Fruit fly (Drosophila melanogaster) whole organism, embryonic: ENCODE data around the gene Oseg1.

Experiments used
- ATbp ChIP-seq: fragments of 200-800 bp; sonication (Bioruptor generic); optimal IDR thresholded peaks from 2 replicates; lab custom pipeline; 2017; ENCODE audit warnings: missing biosample characterization, mild to moderate bottlenecking, missing genetic modification characterization, missing genetic modification reagents
- Blimp-1 ChIP-seq: fragments of 200-800 bp; sonication (Bioruptor generic); optimal IDR thresholded peaks from 3 replicates; lab custom pipeline; 2018; ENCODE audit warnings: missing biosample characterization, missing genetic modification characterization, mild to moderate bottlenecking, moderate library complexity, missing genetic modification reagents
- C15 ChIP-seq: fragments of 200-800 bp; sonication (Bioruptor generic); IDR thresholded peaks from 3 replicates; pipeline ENCODE4 v1.3.6; 2022; ENCODE audit warnings: missing biosample characterization, missing genetic modification characterization
- CG10267 ChIP-seq: fragments of 200-800 bp; sonication (Bioruptor generic); optimal IDR thresholded peaks from 2 replicates; lab custom pipeline; 2018; ENCODE audit warnings: missing biosample characterization, mild to moderate bottlenecking, missing genetic modification characterization, moderate library complexity
- CG10959 ChIP-seq: fragments of 200-800 bp; sonication (Bioruptor generic); IDR thresholded peaks from 2 replicates; pipeline ENCODE4 v1.3.6; 2022; ENCODE audit warnings: missing biosample characterization, missing genetic modification characterization
- CG11247 ChIP-seq: fragments of 200-800 bp; sonication (Bioruptor generic); IDR thresholded peaks from 2 replicates; pipeline ENCODE4 v1.3.6; 2022; ENCODE audit warnings: missing biosample characterization, missing genetic modification characterization
- CG12391 ChIP-seq: fragments of 200-800 bp; sonication (Bioruptor generic); optimal IDR thresholded peaks from 3 replicates; lab custom pipeline; 2018; ENCODE audit warnings: missing biosample characterization, mild to moderate bottlenecking, missing genetic modification characterization, moderate library complexity
- CG14014 ChIP-seq: fragments of 200-800 bp; sonication (Bioruptor generic); IDR thresholded peaks from 2 replicates; pipeline ENCODE4 v1.3.6; 2022; ENCODE audit warnings: missing biosample characterization, missing genetic modification characterization
- CG14710 ChIP-seq: fragments of 200-800 bp; sonication (Bioruptor generic); optimal IDR thresholded peaks from 3 replicates; lab custom pipeline; 2019; ENCODE audit warnings: missing biosample characterization, mild to moderate bottlenecking, missing genetic modification characterization, moderate library complexity
- CG1603 ChIP-seq: fragments of 200-800 bp; sonication (Bioruptor generic); optimal IDR thresholded peaks from 2 replicates; lab custom pipeline; 2019; ENCODE audit warnings: missing biosample characterization, mild to moderate bottlenecking, missing genetic modification characterization, moderate library complexity
- CG17568 ChIP-seq: fragments of 200-800 bp; sonication (Bioruptor generic); optimal IDR thresholded peaks from 2 replicates; lab custom pipeline; 2018; ENCODE audit warnings: missing biosample characterization, mild to moderate bottlenecking, missing genetic modification characterization, moderate library complexity
- CG17829 ChIP-seq: fragments of 200-800 bp; optimal IDR thresholded peaks from 2 replicates; lab custom pipeline; 2019; ENCODE audit warnings: missing biosample characterization, mild to moderate bottlenecking, missing genetic modification characterization, moderate library complexity
- CG17912 ChIP-seq: fragments of 200-800 bp; sonication (Bioruptor generic); optimal IDR thresholded peaks from 2 replicates; lab custom pipeline; 2018; ENCODE audit warnings: missing biosample characterization, mild to moderate bottlenecking, missing genetic modification characterization
- CG2678 ChIP-seq: fragments of 200-800 bp; sonication (Bioruptor generic); optimal IDR thresholded peaks from 3 replicates; lab custom pipeline; 2019; ENCODE audit warnings: missing biosample characterization, mild to moderate bottlenecking, missing genetic modification characterization, moderate library complexity
- CG31365 ChIP-seq: fragments of 200-800 bp; sonication (Bioruptor generic); optimal IDR thresholded peaks from 2 replicates; lab custom pipeline; 2018; ENCODE audit warnings: missing biosample characterization, mild to moderate bottlenecking, missing genetic modification characterization
- CG32772 ChIP-seq: fragments of 200-800 bp; sonication (Bioruptor generic); IDR thresholded peaks from 2 replicates; pipeline ENCODE4 v1.3.6; 2022; ENCODE audit warnings: missing biosample characterization, missing genetic modification characterization
- CG3847 ChIP-seq: fragments of 200-800 bp; sonication (Bioruptor generic); IDR thresholded peaks from 2 replicates; pipeline ENCODE4 v1.3.6; 2022; ENCODE audit warnings: missing biosample characterization, missing genetic modification characterization
- CG3995 ChIP-seq: fragments of 200-800 bp; sonication (Bioruptor generic); optimal IDR thresholded peaks from 3 replicates; lab custom pipeline; 2016; ENCODE audit warnings: missing biosample characterization, missing genetic modification characterization
- CG4328 ChIP-seq: fragments of 200-800 bp; sonication (Bioruptor generic); optimal IDR thresholded peaks from 3 replicates; lab custom pipeline; 2017; ENCODE audit warnings: missing biosample characterization, missing genetic modification reagents, missing genetic modification characterization
- CG4730 ChIP-seq: fragments of 200-800 bp; sonication (Bioruptor generic); IDR thresholded peaks from 2 replicates; pipeline ENCODE4 v1.3.6; 2022; ENCODE audit warnings: missing biosample characterization, missing genetic modification characterization
- CG6689 ChIP-seq: fragments of 200-800 bp; sonication (Bioruptor generic); IDR thresholded peaks from 2 replicates; pipeline ENCODE4 v1.3.6; 2022; ENCODE audit warnings: missing biosample characterization, missing genetic modification characterization
- Camta ChIP-seq: fragments of 200-800 bp; sonication (Bioruptor generic); optimal IDR thresholded peaks from 2 replicates; lab custom pipeline; 2016; ENCODE audit warnings: missing biosample characterization, missing genetic modification characterization
- D ChIP-seq, 2 experiments: fragments of 200-800 bp in 1 of 2; fragments of >200 bp in 1 of 2; sonication (Bioruptor generic) in 1 of 2; optimal IDR thresholded peaks; 2 replicates in 1 of 2; 3 replicates in 1 of 2; lab custom pipeline; 2017; ENCODE audit warnings: mild to moderate bottlenecking in 1 of 2, missing biosample characterization in 1 of 2, missing genetic modification characterization in 1 of 2, missing genetic modification reagents in 1 of 2
- E2f2 ChIP-seq: fragments of 200-800 bp; sonication (Bioruptor generic); IDR thresholded peaks from 2 replicates; pipeline ENCODE4 v1.3.6; 2022; ENCODE audit warnings: missing biosample characterization, missing genetic modification characterization
- Ets65A ChIP-seq: fragments of 200-800 bp; sonication (Bioruptor generic); peaks from one replicate; lab custom pipeline; 2016; ENCODE audit warnings: missing biosample characterization, missing genetic modification characterization
- Fer1 ChIP-seq: fragments of 200-800 bp; sonication (Bioruptor generic); optimal IDR thresholded peaks from 2 replicates; lab custom pipeline; 2017; ENCODE audit warnings: missing biosample characterization, mild to moderate bottlenecking, missing genetic modification characterization
- H2.0 ChIP-seq: fragments of 200-800 bp; sonication (Bioruptor generic); IDR thresholded peaks from 2 replicates; pipeline ENCODE4 v1.3.6; 2022; ENCODE audit warnings: missing biosample characterization, missing genetic modification characterization
- HLH3B ChIP-seq: fragments of 200-800 bp; sonication (Bioruptor generic); IDR thresholded peaks from 2 replicates; pipeline ENCODE4 v1.3.6; 2022; ENCODE audit warnings: missing biosample characterization, missing genetic modification characterization
- Hsf ChIP-seq: fragments of 200-800 bp; sonication (Bioruptor generic); optimal IDR thresholded peaks from 3 replicates; lab custom pipeline; 2016; ENCODE audit warnings: missing biosample characterization, missing genetic modification characterization
- NfI ChIP-seq: fragments of 200-800 bp; sonication (Bioruptor generic); optimal IDR thresholded peaks from 3 replicates; lab custom pipeline; 2018; ENCODE audit warnings: missing biosample characterization, mild to moderate bottlenecking, missing genetic modification characterization, moderate library complexity
- Spps ChIP-seq: fragments of 200-800 bp; sonication (Bioruptor generic); optimal IDR thresholded peaks from 2 replicates; lab custom pipeline; 2018; ENCODE audit warnings: missing biosample characterization, mild to moderate bottlenecking, missing genetic modification characterization
- al ChIP-seq: fragments of 200-800 bp; sonication (Bioruptor generic); IDR thresholded peaks from 2 replicates; pipeline ENCODE4 v1.3.6; 2022; ENCODE audit warnings: missing biosample characterization, missing genetic modification characterization
- crc ChIP-seq: fragments of 200-800 bp; sonication (Bioruptor generic); optimal IDR thresholded peaks from 2 replicates; lab custom pipeline; 2016; ENCODE audit warnings: missing biosample characterization, missing genetic modification characterization
- danr ChIP-seq: fragments of 200-800 bp; sonication (Bioruptor generic); IDR thresholded peaks from 2 replicates; pipeline ENCODE4 v1.3.6; 2022; ENCODE audit warnings: missing biosample characterization, missing genetic modification characterization
- dm ChIP-seq: fragments of 200-800 bp; sonication (Bioruptor generic); optimal IDR thresholded peaks from 3 replicates; lab custom pipeline; 2016; ENCODE audit warnings: missing biosample characterization, missing genetic modification characterization
- esg ChIP-seq: fragments of 200-800 bp; sonication (Bioruptor generic); conservative IDR thresholded peaks from 2 replicates; pipeline ENCODE4 v1.3.6; 2022; ENCODE audit warnings: missing biosample characterization, missing genetic modification characterization
- grau ChIP-seq: fragments of 200-800 bp; optimal IDR thresholded peaks from 3 replicates; lab custom pipeline; 2019; ENCODE audit warnings: missing biosample characterization, mild to moderate bottlenecking, missing genetic modification characterization, moderate library complexity
- lov ChIP-seq, 2 experiments: fragments of 200-800 bp in 1 of 2; fragments of >200 bp in 1 of 2; sonication (Bioruptor generic) in 1 of 2; IDR thresholded peaks in 1 of 2; optimal IDR thresholded peaks in 1 of 2; 2 replicates in 1 of 2; 3 replicates in 1 of 2; pipeline versions ENCODE4 v1.3.6 to Lab custom; 2017 to 2022; ENCODE audit warnings: missing biosample characterization in 1 of 2, missing genetic modification characterization in 1 of 2
- pfk ChIP-seq: fragments of 200-800 bp; sonication (Bioruptor generic); optimal IDR thresholded peaks from 2 replicates; lab custom pipeline; 2018; ENCODE audit warnings: missing biosample characterization, mild to moderate bottlenecking, missing genetic modification characterization, moderate library complexity
- psq ChIP-seq: fragments of 200-800 bp; sonication (Bioruptor generic); optimal IDR thresholded peaks from 2 replicates; lab custom pipeline; 2017; ENCODE audit warnings: missing biosample characterization, missing genetic modification characterization
- row ChIP-seq: fragments of 200-800 bp; sonication (Bioruptor generic); IDR thresholded peaks from 3 replicates; pipeline ENCODE4 v1.3.6; 2022; ENCODE audit warnings: missing biosample characterization, missing genetic modification characterization
- seq ChIP-seq: fragments of 200-800 bp; sonication (Bioruptor generic); IDR thresholded peaks from 2 replicates; pipeline ENCODE4 v1.3.6; 2022; ENCODE audit warnings: missing biosample characterization, missing genetic modification characterization
- ssp ChIP-seq: fragments of 200-800 bp; sonication (Bioruptor generic); IDR thresholded peaks from 2 replicates; pipeline ENCODE4 v1.3.6; 2022; ENCODE audit warnings: missing biosample characterization, missing genetic modification characterization
- sug ChIP-seq: fragments of 200-800 bp; optimal IDR thresholded peaks from 2 replicates; lab custom pipeline; 2019; ENCODE audit warnings: missing biosample characterization, mild to moderate bottlenecking, missing genetic modification characterization, moderate library complexity
- tap ChIP-seq: fragments of 200-800 bp; optimal IDR thresholded peaks from 3 replicates; lab custom pipeline; 2019; ENCODE audit warnings: missing biosample characterization, mild to moderate bottlenecking, missing genetic modification characterization, moderate library complexity
- ttk ChIP-seq: fragments of 200-800 bp; sonication (Bioruptor generic); IDR thresholded peaks from 2 replicates; pipeline ENCODE4 v2.1.2; 2022; ENCODE audit warnings: missing biosample characterization, missing genetic modification characterization
- wdn ChIP-seq: fragments of 200-800 bp; sonication (Bioruptor generic); IDR thresholded peaks from 2 replicates; pipeline ENCODE4 v1.3.6; 2022; ENCODE audit warnings: missing biosample characterization, missing genetic modification characterization
- zen ChIP-seq: fragments of 200-800 bp; sonication (Bioruptor generic); optimal IDR thresholded peaks from 3 replicates; lab custom pipeline; 2018; ENCODE audit warnings: missing biosample characterization, mild to moderate bottlenecking, missing genetic modification characterization, moderate library complexity

The Oseg1 gene

dm6 chr3L:8446050-8446781, 33.6 kb upstream of the Oseg1 start (continued):
- peak; percentile 61 for TF ChIP-seq row (GFP tag; lab: Robert Waterston, UW)
- TF ChIP-seq CG12391 (tag; lab: Kevin White, UChicago), result peak; percentile 54
- no peak for TF ChIP-seq psq (GFP tag; lab: Kevin White, UChicago)
- TF ChIP-seq al (GFP tag; lab: Robert Waterston, UW), result peak; percentile 38; the same call in 1 of the 2 replicates
- TF ChIP-seq pfk (GFP tag; lab: Kevin White, UChicago), result no peak
- TF ChIP-seq NfI (GFP tag; lab: Kevin White, UChicago), result peak; percentile 65
- peak; percentile 55 for TF ChIP-seq crc
- TF ChIP-seq Camta (GFP tag; lab: Kevin White, UChicago), result peak; percentile 34
- TF ChIP-seq CG17912 (GFP tag; lab: Kevin White, UChicago), result no peak
- TF ChIP-seq Ets65A (GFP tag; lab: Kevin White, UChicago), result peak; percentile 68
- peak; percentile 60; the same call in 1 of the 2 replicates for TF ChIP-seq wdn (GFP tag; lab: Robert Waterston, UW)
- peak; percentile 41; the same call in 1 of the 3 replicates for TF ChIP-seq C15 (GFP tag; lab: Robert Waterston, UW)
- TF ChIP-seq dm (GFP tag; lab: Kevin White, UChicago), result no peak
- peak; percentile 39 for TF ChIP-seq sug
- peak; percentile 49; the same call in 1 of the 2 replicates for TF ChIP-seq CG3847
- no peak for TF ChIP-seq CG11247
- peak; percentile 48 for TF ChIP-seq CG4328
- TF ChIP-seq CG17568, result peak; percentile 56
- TF ChIP-seq CG10267 (tag; lab: Kevin White, UChicago), result peak; percentile 20
- TF ChIP-seq H2.0 (GFP tag; lab: Robert Waterston, UW), result peak; percentile 47; the same call in 1 of the 2 replicates
- TF ChIP-seq CG1603 (tag; lab: Kevin White, UChicago), result peak; percentile 37
- TF ChIP-seq tap (tag; lab: Kevin White, UChicago), result peak; percentile 51
- TF ChIP-seq, all 482 proteins: peak for 192

dm6 chr3L:8445027-8445426, 32.4 kb upstream of the Oseg1 start:
- peak; percentile 63 for TF ChIP-seq CG6689 (GFP tag; lab: Robert Waterston, UW)
- TF ChIP-seq row (GFP tag; lab: Robert Waterston, UW), result peak; percentile 66
- TF ChIP-seq Spps (tag; lab: Kevin White, UChicago), result peak; percentile 53
- TF ChIP-seq ssp (GFP tag; lab: Robert Waterston, UW), result 0 out of 2 replicates have a peak, but pooled peaks have one; percentile 16
- 0 out of 2 replicates have a peak, but pooled peaks have one; percentile 33 for TF ChIP-seq seq (GFP tag; lab: Robert Waterston, UW)
- TF ChIP-seq CG10959 (GFP tag; lab: Robert Waterston, UW), result peak; percentile 41
- TF ChIP-seq Fer1 (GFP tag; lab: Kevin White, UChicago), result peak; percentile 50
- TF ChIP-seq zen (tag; lab: Kevin White, UChicago), result peak; percentile 92
- TF ChIP-seq Blimp-1 (GFP tag; lab: Kevin White, UChicago), result peak; percentile 66
- TF ChIP-seq CG3995 (GFP tag; lab: Kevin White, UChicago), result no peak
- no peak for TF ChIP-seq D (optimal IDR thresholded peaks at IDR 0.05; lab: Kevin White, UChicago)
- peak; percentile 49 for TF ChIP-seq D (GFP tag; optimal IDR thresholded peaks at IDR 0.05; lab: Kevin White, UChicago)
- TF ChIP-seq Hsf (GFP tag; lab: Kevin White, UChicago), result no peak
- peak; percentile 69 for TF ChIP-seq CG14710 (tag; lab: Kevin White, UChicago)
- peak; percentile 67 for TF ChIP-seq CG2678
- TF ChIP-seq ATbp (GFP tag; lab: Kevin White, UChicago), result no peak
- TF ChIP-seq esg (GFP tag; lab: Robert Waterston, UW), result 0 out of 2 replicates have a peak, but pooled peaks have one; percentile 13
- TF ChIP-seq CG32772 (GFP tag; lab: Robert Waterston, UW), result no peak
- TF ChIP-seq lov (optimal IDR thresholded peaks at IDR 0.05; lab: Kevin White, UChicago), result no peak
- TF ChIP-seq lov (GFP tag; IDR thresholded peaks at IDR 0.05; lab: Robert Waterston, UW), result 0 out of 3 replicates have a peak, but pooled peaks have one; percentile 24
- peak; percentile 47; the same call in 1 of the 2 replicates for TF ChIP-seq ttk
- peak; percentile 49; the same call in 1 of the 2 replicates for TF ChIP-seq CG14014 (GFP tag; lab: Robert Waterston, UW)
- peak; percentile 65 for TF ChIP-seq HLH3B (GFP tag; lab: Robert Waterston, UW)
- no peak for TF ChIP-seq CG31365 (tag; lab: Kevin White, UChicago)
- peak; percentile 27; the same call in 1 of the 2 replicates for TF ChIP-seq E2f2 (GFP tag; lab: Robert Waterston, UW)
- 0 out of 2 replicates have a peak, but pooled peaks have one; percentile 17 for TF ChIP-seq danr (GFP tag; lab: Robert Waterston, UW)
- TF ChIP-seq grau (tag; lab: Kevin White, UChicago), result peak; percentile 39
- peak; percentile 24; the same call in 1 of the 2 replicates for TF ChIP-seq CG4730 (GFP tag; lab: Robert Waterston, UW)
- peak; percentile 76 for TF ChIP-seq CG17829 (tag; lab: Kevin White, UChicago)
